Fruit fly (Drosophila melanogaster) whole organism, embryonic: ENCODE measurements around the gene CG32354.

Experiments used
- ATbp ChIP-seq: fragments of 200-800 bp; sonication (Bioruptor generic); optimal IDR thresholded peaks from 2 replicates; lab custom pipeline; 2017; ENCODE audit warnings: missing biosample characterization, mild to moderate bottlenecking, missing genetic modification characterization, missing genetic modification reagents
- C15 ChIP-seq: fragments of 200-800 bp; sonication (Bioruptor generic); IDR thresholded peaks from 3 replicates; pipeline ENCODE4 v1.3.6; 2022; ENCODE audit warnings: missing biosample characterization, missing genetic modification characterization
- CG10274 ChIP-seq: fragments of 200-800 bp; sonication (Bioruptor generic); optimal IDR thresholded peaks from 3 replicates; lab custom pipeline; 2017; ENCODE audit warnings: missing biosample characterization, mild to moderate bottlenecking, missing genetic modification characterization
- CG11695 ChIP-seq: fragments of 200-800 bp; sonication (Bioruptor generic); IDR thresholded peaks from 3 replicates; pipeline ENCODE4 v1.3.6; 2022; ENCODE audit warnings: missing biosample characterization, missing genetic modification characterization
- CG12391 ChIP-seq: fragments of 200-800 bp; sonication (Bioruptor generic); optimal IDR thresholded peaks from 3 replicates; lab custom pipeline; 2018; ENCODE audit warnings: missing biosample characterization, mild to moderate bottlenecking, missing genetic modification characterization, moderate library complexity
- CG13424 ChIP-seq: fragments of 200-800 bp; sonication (Bioruptor generic); optimal IDR thresholded peaks from 2 replicates; lab custom pipeline; 2019; ENCODE audit warnings: missing biosample characterization, mild to moderate bottlenecking, missing genetic modification characterization, moderate library complexity
- CG16815 ChIP-seq: fragments of 200-800 bp; sonication (Bioruptor generic); optimal IDR thresholded peaks from 3 replicates; lab custom pipeline; 2017; ENCODE audit warnings: missing biosample characterization, mild to moderate bottlenecking, missing genetic modification characterization
- CG17186 ChIP-seq: fragments of 200-800 bp; sonication (Bioruptor generic); optimal IDR thresholded peaks from 3 replicates; lab custom pipeline; 2017; ENCODE audit warnings: missing biosample characterization, missing genetic modification reagents, missing genetic modification characterization
- CG2120 ChIP-seq: fragments of 200-800 bp; sonication (Bioruptor generic); optimal IDR thresholded peaks from 3 replicates; lab custom pipeline; 2016; ENCODE audit warnings: missing biosample characterization, missing genetic modification characterization
- CG31224 ChIP-seq: fragments of 200-800 bp; sonication (Bioruptor generic); IDR thresholded peaks from 2 replicates; pipeline ENCODE4 v1.3.6; 2022; ENCODE audit warnings: missing biosample characterization, missing genetic modification characterization
- CG32532 ChIP-seq: fragments of 200-800 bp; sonication (Bioruptor generic); IDR thresholded peaks from 2 replicates; pipeline ENCODE4 v1.3.6; 2022; ENCODE audit warnings: missing biosample characterization, missing genetic modification characterization
- CG3838 ChIP-seq: fragments of 200-800 bp; sonication (Bioruptor generic); optimal IDR thresholded peaks from 3 replicates; lab custom pipeline; 2016; ENCODE audit warnings: missing biosample characterization, missing genetic modification characterization
- CG4404 ChIP-seq: fragments of 200-800 bp; sonication (Bioruptor generic); IDR thresholded peaks from 2 replicates; pipeline ENCODE4 v1.3.6; 2022; ENCODE audit warnings: missing biosample characterization, missing genetic modification characterization
- CG6272 ChIP-seq: fragments of 200-800 bp; sonication (Bioruptor generic); IDR thresholded peaks from 2 replicates; pipeline ENCODE4 v1.3.6; 2022; ENCODE audit warnings: missing biosample characterization, missing genetic modification characterization
- CG8281 ChIP-seq: fragments of 200-800 bp; sonication (Bioruptor generic); optimal IDR thresholded peaks from 2 replicates; lab custom pipeline; 2018; ENCODE audit warnings: missing biosample characterization, mild to moderate bottlenecking, missing genetic modification characterization, moderate library complexity
- CG8765 ChIP-seq: fragments of 200-800 bp; sonication (Bioruptor generic); IDR thresholded peaks from 2 replicates; pipeline ENCODE4 v1.3.6; 2022; ENCODE audit warnings: missing biosample characterization, missing genetic modification characterization
- CG9817 ChIP-seq: fragments of 200-800 bp; sonication (Bioruptor generic); optimal IDR thresholded peaks from 2 replicates; lab custom pipeline; 2018; ENCODE audit warnings: missing biosample characterization, mild to moderate bottlenecking, missing genetic modification characterization, moderate library complexity
- CG9932 ChIP-seq: fragments of 200-800 bp; sonication (Bioruptor generic); IDR thresholded peaks from 2 replicates; pipeline ENCODE4 v1.3.6; 2022; ENCODE audit warnings: missing biosample characterization, missing genetic modification characterization
- CoRest ChIP-seq: fragments of 200-800 bp; sonication (Bioruptor generic); optimal IDR thresholded peaks from 3 replicates; lab custom pipeline; 2018; ENCODE audit warnings: missing biosample characterization, mild to moderate bottlenecking, missing genetic modification characterization, moderate library complexity
- CrebB ChIP-seq: fragments of 200-800 bp; sonication (Bioruptor generic); optimal IDR thresholded peaks from 3 replicates; lab custom pipeline; 2018; ENCODE audit warnings: missing biosample characterization, mild to moderate bottlenecking, missing genetic modification characterization
- Dek ChIP-seq: fragments of 200-800 bp; sonication (Bioruptor generic); optimal IDR thresholded peaks from 3 replicates; lab custom pipeline; 2019; ENCODE audit warnings: missing biosample characterization, mild to moderate bottlenecking, missing genetic modification characterization, moderate library complexity
- ERR ChIP-seq: fragments of 200-800 bp; sonication (Bioruptor generic); optimal IDR thresholded peaks from 2 replicates; lab custom pipeline; 2016; ENCODE audit warnings: missing biosample characterization, missing genetic modification characterization
- Elba2 ChIP-seq: fragments of 200-800 bp; sonication (Bioruptor generic); optimal IDR thresholded peaks from 3 replicates; lab custom pipeline; 2016; ENCODE audit warnings: missing biosample characterization, missing genetic modification characterization
- Gug ChIP-seq: fragments of 200-800 bp; sonication (Bioruptor generic); IDR thresholded peaks from 4 replicates; pipeline ENCODE4 v1.3.6; 2022; ENCODE audit warnings: missing biosample characterization, missing genetic modification characterization
- H2.0 ChIP-seq: fragments of 200-800 bp; sonication (Bioruptor generic); IDR thresholded peaks from 2 replicates; pipeline ENCODE4 v1.3.6; 2022; ENCODE audit warnings: missing biosample characterization, missing genetic modification characterization
- HLH54F ChIP-seq: fragments of 200-800 bp; sonication (Bioruptor generic); optimal IDR thresholded peaks from 3 replicates; lab custom pipeline; 2016; ENCODE audit warnings: missing biosample characterization, missing genetic modification characterization
- Hand ChIP-seq: fragments of 200-800 bp; sonication (Bioruptor generic); optimal IDR thresholded peaks from 2 replicates; lab custom pipeline; 2017; ENCODE audit warnings: mild to moderate bottlenecking, missing biosample characterization, missing genetic modification reagents, missing genetic modification characterization
- HmgZ ChIP-seq: fragments of 200-800 bp; sonication (Bioruptor generic); optimal IDR thresholded peaks from 2 replicates; lab custom pipeline; 2018; ENCODE audit warnings: missing biosample characterization, mild to moderate bottlenecking, missing genetic modification characterization
- Hmx ChIP-seq: fragments of 200-800 bp; sonication (Bioruptor generic); optimal IDR thresholded peaks from 2 replicates; lab custom pipeline; 2016; ENCODE audit warnings: missing biosample characterization, missing genetic modification characterization
- Max ChIP-seq: fragments of 200-800 bp; sonication (Bioruptor generic); optimal IDR thresholded peaks from 2 replicates; lab custom pipeline; 2016; ENCODE audit warnings: missing biosample characterization, mild to moderate bottlenecking, missing genetic modification characterization
- Oli ChIP-seq: fragments of 200-800 bp; sonication (Bioruptor generic); optimal IDR thresholded peaks from 2 replicates; lab custom pipeline; 2018; ENCODE audit warnings: missing biosample characterization, mild to moderate bottlenecking, missing genetic modification characterization, moderate library complexity
- Side ChIP-seq: fragments of 200-800 bp; sonication (Bioruptor generic); optimal IDR thresholded peaks from 2 replicates; lab custom pipeline; 2016; ENCODE audit warnings: missing biosample characterization, missing genetic modification characterization
- Sox100B ChIP-seq: fragments of 200-800 bp; sonication (Bioruptor generic); optimal IDR thresholded peaks from 3 replicates; lab custom pipeline; 2018; ENCODE audit warnings: missing biosample characterization, mild to moderate bottlenecking, missing genetic modification characterization
- amos ChIP-seq: fragments of 200-800 bp; sonication (Bioruptor generic); IDR thresholded peaks from 2 replicates; pipeline ENCODE4 v1.3.6; 2022; ENCODE audit warnings: missing biosample characterization, missing genetic modification characterization; ENCODE audit not compliant: partially characterized antibody
- ara ChIP-seq: fragments of 200-800 bp; sonication (Bioruptor generic); IDR thresholded peaks from 2 replicates; pipeline ENCODE4 v1.3.6; 2022; ENCODE audit warnings: missing biosample characterization, missing genetic modification characterization
- cg ChIP-seq: fragments of 200-800 bp; sonication (Bioruptor generic); optimal IDR thresholded peaks from 3 replicates; lab custom pipeline; 2019; ENCODE audit warnings: missing biosample characterization, mild to moderate bottlenecking, missing genetic modification characterization, moderate library complexity
- dati ChIP-seq: fragments of 200-800 bp; sonication (Bioruptor generic); IDR thresholded peaks from 2 replicates; pipeline ENCODE4 v1.3.6; 2022; ENCODE audit warnings: missing biosample characterization, missing genetic modification characterization
- esg ChIP-seq: fragments of 200-800 bp; sonication (Bioruptor generic); conservative IDR thresholded peaks from 2 replicates; pipeline ENCODE4 v1.3.6; 2022; ENCODE audit warnings: missing biosample characterization, missing genetic modification characterization
- gro ChIP-seq: fragments of 200-800 bp; sonication (Bioruptor generic); optimal IDR thresholded peaks from 2 replicates; lab custom pipeline; 2016; ENCODE audit warnings: missing biosample characterization, missing genetic modification characterization
- kah ChIP-seq: fragments of 200-800 bp; sonication (Bioruptor generic); optimal IDR thresholded peaks from 2 replicates; lab custom pipeline; 2018; ENCODE audit warnings: missing biosample characterization, mild to moderate bottlenecking, missing genetic modification characterization
- knrl ChIP-seq: fragments of 200-800 bp; sonication (Bioruptor generic); IDR thresholded peaks from 3 replicates; pipeline ENCODE4 v1.3.6; 2022; ENCODE audit warnings: missing biosample characterization, missing genetic modification characterization; ENCODE audit not compliant: partially characterized antibody
- mirr ChIP-seq: fragments of 200-800 bp; sonication (Bioruptor generic); optimal IDR thresholded peaks from 3 replicates; lab custom pipeline; 2018; ENCODE audit warnings: missing biosample characterization, mild to moderate bottlenecking, missing genetic modification characterization
- pnt ChIP-seq: fragments of 200-800 bp; sonication (Bioruptor generic); optimal IDR thresholded peaks from 3 replicates; lab custom pipeline; 2016; ENCODE audit warnings: missing biosample characterization, missing genetic modification characterization
- pum ChIP-seq: fragments of 200-800 bp; sonication (Bioruptor generic); optimal IDR thresholded peaks from 2 replicates; lab custom pipeline; 2016; ENCODE audit warnings: missing biosample characterization, missing genetic modification characterization
- row ChIP-seq: fragments of 200-800 bp; sonication (Bioruptor generic); IDR thresholded peaks from 3 replicates; pipeline ENCODE4 v1.3.6; 2022; ENCODE audit warnings: missing biosample characterization, missing genetic modification characterization
- shn ChIP-seq: fragments of 200-800 bp; sonication (Bioruptor generic); optimal IDR thresholded peaks from 3 replicates; lab custom pipeline; 2016; ENCODE audit warnings: missing biosample characterization, missing genetic modification characterization
- tap ChIP-seq: fragments of 200-800 bp; optimal IDR thresholded peaks from 3 replicates; lab custom pipeline; 2019; ENCODE audit warnings: missing biosample characterization, mild to moderate bottlenecking, missing genetic modification characterization, moderate library complexity
- tio ChIP-seq: fragments of 200-800 bp; sonication (Bioruptor generic); optimal IDR thresholded peaks from 2 replicates; lab custom pipeline; 2017; ENCODE audit warnings: missing biosample characterization, missing genetic modification characterization, inconsistent platforms
- tx ChIP-seq: fragments of 200-800 bp; sonication (Bioruptor generic); optimal IDR thresholded peaks from 2 replicates; lab custom pipeline; 2016; ENCODE audit warnings: missing biosample characterization, missing genetic modification characterization
- wor ChIP-seq: fragments of 200-800 bp; sonication (Bioruptor generic); IDR thresholded peaks from 2 replicates; pipeline ENCODE4 v1.3.6; 2022; ENCODE audit warnings: missing biosample characterization, missing genetic modification characterization
- yki ChIP-seq: fragments of >200 bp; optimal IDR thresholded peaks from 3 replicates; lab custom pipeline; 2018
- zen2 ChIP-seq: fragments of 200-800 bp; sonication (Bioruptor generic); IDR thresholded peaks from 3 replicates; pipeline ENCODE4 v1.3.6; 2022; ENCODE audit warnings: missing biosample characterization, missing genetic modification characterization; ENCODE audit not compliant: partially characterized antibody

The CG32354 gene

DNA sequence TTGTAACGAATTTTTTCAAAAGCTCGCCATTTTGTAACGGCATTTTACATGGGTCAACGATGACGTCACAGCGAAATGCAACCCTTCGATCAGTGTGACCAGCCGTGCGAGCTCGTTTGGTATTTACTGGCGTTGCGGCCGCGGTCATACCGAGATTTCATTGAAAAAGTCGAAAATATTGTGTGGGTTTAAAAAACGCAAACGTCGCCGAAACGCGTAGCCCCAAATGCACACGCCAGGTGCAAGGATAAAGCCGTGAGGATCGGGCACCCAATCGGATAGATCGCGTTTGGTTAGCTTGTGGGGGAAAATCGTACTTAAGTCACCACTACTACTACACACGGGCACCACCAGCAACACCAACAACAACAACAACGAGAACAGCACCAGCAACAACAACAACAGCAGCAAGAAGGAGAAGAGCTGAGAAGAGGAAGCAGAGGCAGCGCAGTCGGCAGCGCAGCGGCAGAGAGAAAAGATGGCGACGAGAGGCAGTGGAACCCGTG lies 2.9 kb upstream of the CG32354 start, which contains the start of gene Cbl (continued):
- no peak; the same call in 1 of the 2 replicates for TF ChIP-seq amos (GFP tag; lab: Robert Waterston, UW)
- no peak for TF ChIP-seq ERR
- TF ChIP-seq gro (GFP tag; lab: Kevin White, UChicago), result no peak
- TF ChIP-seq CG12391 (tag; lab: Kevin White, UChicago), result peak; percentile 30
- TF ChIP-seq CG32532 (GFP tag; lab: Robert Waterston, UW), result no peak
- peak; percentile 10 for TF ChIP-seq Max (GFP tag; lab: Kevin White, UChicago)
- peak; percentile 27; the same call in 1 of the 3 replicates for TF ChIP-seq row (GFP tag; lab: Robert Waterston, UW)
- TF ChIP-seq ATbp (GFP tag; lab: Kevin White, UChicago), result no peak
- TF ChIP-seq Gug (GFP tag; lab: Robert Waterston, UW), result no peak
- no peak for TF ChIP-seq dati (GFP tag; lab: Robert Waterston, UW)
- TF ChIP-seq CG13424 (tag; lab: Kevin White, UChicago), result no peak
- TF ChIP-seq pnt, result no peak
- no peak for TF ChIP-seq wor (GFP tag; lab: Robert Waterston, UW)
- TF ChIP-seq cg (GFP tag; lab: Kevin White, UChicago), result peak; percentile 91
- TF ChIP-seq tx (GFP tag; lab: Kevin White, UChicago), result no peak
- no peak for TF ChIP-seq CG2120 (GFP tag; lab: Kevin White, UChicago)
- no peak for TF ChIP-seq zen2 (GFP tag; lab: Robert Waterston, UW)
- TF ChIP-seq knrl (GFP tag; lab: Robert Waterston, UW), result peak; percentile 22; the same call in 1 of the 3 replicates
- TF ChIP-seq H2.0 (GFP tag; lab: Robert Waterston, UW), result no peak
- no peak for TF ChIP-seq CoRest (tag; lab: Kevin White, UChicago)
- no peak for TF ChIP-seq CG31224
- TF ChIP-seq CG11695, result no peak
- TF ChIP-seq pum (GFP tag; lab: Kevin White, UChicago), result no peak
- TF ChIP-seq CG3838, result no peak
- no peak for TF ChIP-seq Hmx (GFP tag; lab: Kevin White, UChicago)
- no peak for TF ChIP-seq CG9932 (GFP tag; lab: Robert Waterston, UW)
- TF ChIP-seq kah (GFP tag; lab: Kevin White, UChicago), result no peak
- peak; percentile 35 for TF ChIP-seq CrebB (tag; lab: Kevin White, UChicago)
- peak; percentile 6 for TF ChIP-seq Side (GFP tag; lab: Kevin White, UChicago)
- TF ChIP-seq C15 (GFP tag; lab: Robert Waterston, UW), result no peak
- TF ChIP-seq tap, result no peak
- TF ChIP-seq Oli (tag; lab: Kevin White, UChicago), result no peak
- TF ChIP-seq CG16815 (GFP tag; lab: Kevin White, UChicago), result no peak
- no peak for TF ChIP-seq Dek (tag; lab: Kevin White, UChicago)
- TF ChIP-seq Sox100B, result no peak
- peak; percentile 70 for TF ChIP-seq HmgZ (tag; lab: Kevin White, UChicago)
- no peak for TF ChIP-seq CG4404
- peak; percentile 61 for TF ChIP-seq CG17186 (GFP tag; lab: Kevin White, UChicago)
- no peak for TF ChIP-seq esg (GFP tag; lab: Robert Waterston, UW)
- no peak for TF ChIP-seq Hand
- no peak for TF ChIP-seq mirr (GFP tag; lab: Kevin White, UChicago)
- TF ChIP-seq shn (GFP tag; lab: Kevin White, UChicago), result no peak
- TF ChIP-seq CG9817 (tag; lab: Kevin White, UChicago), result no peak
- no peak for TF ChIP-seq CG10274 (GFP tag; lab: Kevin White, UChicago)
- no peak for TF ChIP-seq CG8281 (tag; lab: Kevin White, UChicago)
- no peak for TF ChIP-seq tio
- no peak for TF ChIP-seq CG6272 (GFP tag; lab: Robert Waterston, UW)
- no peak for TF ChIP-seq Elba2 (GFP tag; lab: Kevin White, UChicago)
- no peak for TF ChIP-seq HLH54F (GFP tag; lab: Kevin White, UChicago)
- no peak for TF ChIP-seq CG8765
- TF ChIP-seq yki (lab: Kevin White, UChicago), result no peak
- no peak for TF ChIP-seq ara
